Worm (Caenorhabditis elegans): ENCODE measurements around the gene parg-2.

DNA sequence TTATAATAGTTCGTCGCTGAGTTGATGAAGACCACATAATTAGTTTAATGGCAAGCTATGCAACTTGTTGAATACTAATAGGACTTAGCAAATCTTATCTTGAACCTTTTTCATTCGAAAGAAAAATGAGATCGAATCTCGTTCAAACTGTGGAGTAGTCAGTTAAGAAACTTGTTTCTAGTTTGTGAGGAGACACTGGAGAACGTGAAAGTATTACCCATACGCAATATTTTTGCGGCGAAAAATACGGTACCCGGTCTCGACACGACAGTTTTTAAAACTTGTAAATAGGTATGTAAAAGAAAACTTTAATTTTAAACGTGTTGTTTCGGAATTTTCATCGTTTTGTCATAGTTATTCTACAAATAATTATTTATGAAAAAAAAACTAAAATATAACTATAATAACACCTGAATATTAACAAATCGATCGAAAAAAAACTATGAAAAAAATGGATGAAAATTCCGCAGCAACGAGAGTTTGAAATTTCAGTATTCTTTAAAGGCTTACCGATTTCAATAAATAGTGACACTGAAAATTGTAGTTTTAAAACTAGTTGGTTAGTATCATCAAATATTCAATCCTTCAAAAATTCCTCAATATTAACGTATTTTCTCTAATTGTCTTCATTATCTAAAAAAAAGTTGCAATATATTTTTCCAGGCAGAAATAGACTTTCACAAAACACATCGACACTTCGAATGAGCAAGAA lies 30.8 kb upstream of the parg-2 start, which contains the start of the genes F20C5.7 and parg-1:
- TF ChIP-seq pha-2 (tag; optimal IDR thresholded peaks at IDR 0.05) (no peak), nhr-11 (tag; optimal IDR thresholded peaks at IDR 0.05) (no peak), tbx-7 (tag; optimal IDR thresholded peaks at IDR 0.05) (no peak), gmeb-2 (tag; optimal IDR thresholded peaks at IDR 0.05) (no peak), hlh-30 (tag; optimal IDR thresholded peaks at IDR 0.05; ENCODE audit: insufficient read depth) (no peak), T23F11.4 (GFP tag; optimal IDR thresholded peaks at IDR 0.05) (no peak)
